Fruit fly (Drosophila melanogaster): ENCODE results near the gene NTPase.

Gene NTPase

DNA sequence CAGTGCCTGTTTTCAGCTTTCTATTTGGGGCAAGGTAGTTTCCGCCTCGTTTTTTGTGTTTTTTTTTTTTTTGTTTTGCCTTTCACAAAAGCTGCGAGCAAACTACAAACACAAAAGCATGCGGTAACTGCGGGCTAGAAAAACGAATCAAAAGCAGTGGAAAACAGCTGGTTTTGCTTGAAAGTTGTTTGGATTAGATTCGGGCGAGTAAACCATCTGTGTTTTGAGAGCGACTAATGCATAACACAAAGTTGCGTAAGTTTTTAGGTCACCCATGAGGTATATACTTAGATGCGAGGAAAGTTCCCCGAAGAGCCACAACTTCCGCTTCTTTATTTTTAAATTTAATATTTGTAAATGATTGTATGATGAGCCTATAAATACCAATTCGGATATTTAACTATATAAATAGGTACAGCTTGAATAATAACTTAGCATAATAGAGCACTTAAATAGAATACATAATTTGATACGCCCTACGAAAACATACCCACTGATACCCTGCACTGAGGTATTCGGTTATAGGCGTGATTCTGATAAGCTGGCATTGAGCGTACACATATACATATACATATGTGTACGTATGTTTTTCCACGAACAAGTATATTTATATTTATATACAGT, 13.2 kb downstream of the NTPase start:
- TF ChIP-seq tai (GFP tag; optimal IDR thresholded peaks at IDR 0.05) (no peak), br (GFP tag; optimal IDR thresholded peaks at IDR 0.05) (no peak), CG32264 (GFP tag; optimal IDR thresholded peaks at IDR 0.05) (no peak), Rel (GFP tag; optimal IDR thresholded peaks at IDR 0.05) (no peak), Rel (tag; optimal IDR thresholded peaks at IDR 0.05) (no peak), Sp1 (GFP tag; optimal IDR thresholded peaks at IDR 0.05) (no peak), jim (GFP tag; optimal IDR thresholded peaks at IDR 0.05) (no peak), Dfd (GFP tag; optimal IDR thresholded peaks at IDR 0.05) (no peak), rgr (GFP tag; optimal IDR thresholded peaks at IDR 0.05) (no peak), fru (GFP tag; optimal IDR thresholded peaks at IDR 0.05) (no peak), psq (GFP tag; optimal IDR thresholded peaks at IDR 0.05) (no peak), CrebA (GFP tag; optimal IDR thresholded peaks at IDR 0.05; ENCODE audit: borderline replicate concordance) (no peak), Hr78 (GFP tag; optimal IDR thresholded peaks at IDR 0.05) (no peak), usp (GFP tag; optimal IDR thresholded peaks at IDR 0.05) (no peak), OdsH (GFP tag; optimal IDR thresholded peaks at IDR 0.05) (no peak), HLH106 (tag; optimal IDR thresholded peaks at IDR 0.05) (no peak), dmrt93B (GFP tag; optimal IDR thresholded peaks at IDR 0.05) (no peak), GATAd (GFP tag; optimal IDR thresholded peaks at IDR 0.05) (no peak), Mio (GFP tag; optimal IDR thresholded peaks at IDR 0.05) (no peak), ey (GFP tag; optimal IDR thresholded peaks at IDR 0.05) (no peak)

DNA sequence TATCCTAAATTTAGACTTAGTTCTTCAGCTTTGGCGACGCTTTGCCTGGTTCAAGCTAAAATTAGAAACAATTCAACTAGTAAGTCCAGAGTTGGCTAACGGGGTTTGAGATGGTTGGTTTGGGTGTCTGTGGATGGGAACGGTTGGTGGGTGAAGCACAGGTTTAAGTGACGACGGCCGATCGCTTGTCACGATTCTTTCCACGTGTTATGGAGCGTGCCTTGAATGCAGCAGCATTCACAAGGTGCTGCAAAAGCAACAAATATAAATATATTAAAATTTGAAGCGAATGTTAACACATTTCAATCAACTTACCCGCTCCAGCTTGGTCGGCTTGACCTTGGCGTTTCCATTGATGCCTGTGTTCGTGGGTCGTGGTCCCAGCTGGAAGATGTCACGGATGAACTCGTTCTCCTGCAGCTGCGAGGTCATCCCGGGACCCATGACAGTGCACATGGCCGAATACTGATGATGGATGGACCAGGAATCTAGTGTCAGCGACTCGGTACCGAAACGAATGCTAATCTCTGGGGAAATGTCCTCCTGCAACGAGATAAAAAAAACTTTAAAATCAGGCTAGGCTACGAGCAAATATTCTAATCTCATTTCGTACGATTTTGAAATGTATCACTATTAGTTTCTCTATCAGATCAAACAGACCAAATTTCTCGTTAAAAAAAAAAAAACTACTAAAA, 16.5 kb downstream of the NTPase start, which contains the start of gene CG8813:
CG8813 (plus strand) TSS at position 645 of the 695 bp plus-strand sequence.
- TF ChIP-seq sage (GFP tag; optimal IDR thresholded peaks at IDR 0.05) (no peak), woc (GFP tag; optimal IDR thresholded peaks at IDR 0.05) (no peak), Hr78 (GFP tag; optimal IDR thresholded peaks at IDR 0.05) (no peak), Hr83 (GFP tag; optimal IDR thresholded peaks at IDR 0.05; ENCODE audit: poor library complexity, severe bottlenecking) (no peak)

DNA sequence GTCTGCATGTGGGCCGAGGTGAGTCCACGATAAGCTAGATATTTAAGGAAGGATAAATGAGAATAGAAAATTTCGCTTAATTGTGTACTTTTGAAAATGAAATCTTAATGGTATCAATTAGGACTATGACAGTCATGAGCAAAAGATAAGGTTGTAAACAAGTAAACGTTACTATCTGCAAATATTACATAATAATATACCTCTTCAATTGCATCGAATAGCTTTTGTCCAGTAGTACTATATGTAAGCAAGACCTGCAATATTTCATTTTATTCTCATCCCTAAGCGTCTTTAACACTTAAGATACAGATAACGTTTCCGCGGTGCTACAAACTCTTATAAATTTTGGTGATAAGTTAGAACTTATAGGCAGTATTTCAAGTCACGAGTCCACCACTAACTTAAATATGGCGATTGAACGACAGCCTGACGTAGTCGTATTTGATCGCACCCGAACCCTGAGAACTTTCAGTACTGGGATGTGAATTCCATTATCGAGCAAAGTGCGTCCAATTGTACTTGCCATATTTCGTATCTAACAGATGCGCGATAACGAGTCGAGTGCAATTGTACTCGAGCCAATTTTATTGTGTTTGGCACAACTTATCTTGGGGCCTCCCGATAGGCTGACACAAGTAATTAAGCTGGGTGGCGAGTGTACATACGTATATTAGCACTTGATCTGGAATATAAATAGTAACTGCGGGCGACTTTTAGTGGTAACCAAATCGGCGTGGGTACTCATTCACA, 19.9 kb downstream of the NTPase start:
- TF ChIP-seq Hnf4 (GFP tag; optimal IDR thresholded peaks at IDR 0.05) (peak; percentile 12), sage (GFP tag; optimal IDR thresholded peaks at IDR 0.05) (no peak), foxo (GFP tag; optimal IDR thresholded peaks at IDR 0.05) (no peak), N (GFP tag; optimal IDR thresholded peaks at IDR 0.05) (no peak), Rel (GFP tag; optimal IDR thresholded peaks at IDR 0.05) (no peak), Rel (tag; optimal IDR thresholded peaks at IDR 0.05) (peak; percentile 51), CrebA (GFP tag; optimal IDR thresholded peaks at IDR 0.05; ENCODE audit: borderline replicate concordance) (no peak), sv (GFP tag; optimal IDR thresholded peaks at IDR 0.05) (no peak), tai (GFP tag; optimal IDR thresholded peaks at IDR 0.05) (no peak), pan (optimal IDR thresholded peaks at IDR 0.05) (no peak), Vsx2 (GFP tag; optimal IDR thresholded peaks at IDR 0.05; ENCODE audit: partially characterized antibody) (no peak), Sp1 (GFP tag; optimal IDR thresholded peaks at IDR 0.05) (no peak), usp (GFP tag; optimal IDR thresholded peaks at IDR 0.05) (no peak)

DNA sequence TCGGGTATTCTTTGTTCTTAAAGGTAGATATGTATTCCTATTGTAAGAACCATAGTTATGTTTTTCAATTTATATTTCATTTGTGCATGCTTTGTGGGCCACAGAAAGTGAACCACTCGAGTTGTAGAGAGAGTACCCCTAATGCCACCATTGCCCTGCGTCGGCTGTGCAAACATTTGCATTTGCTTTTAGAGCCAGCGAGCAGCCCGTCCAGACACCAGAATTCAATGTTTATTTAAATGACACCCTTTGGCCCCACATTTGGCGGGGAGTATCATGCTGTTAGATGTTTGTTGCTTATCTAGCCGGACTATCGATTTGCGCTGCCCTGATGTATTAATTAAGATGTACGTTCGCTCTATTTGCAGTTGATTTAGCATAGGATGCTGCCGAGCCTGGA, 21.0 kb downstream of the NTPase start:
- TF ChIP-seq Hr83 (GFP tag; optimal IDR thresholded peaks at IDR 0.05; ENCODE audit: poor library complexity, severe bottlenecking) (peak; percentile 52), rgr (GFP tag; optimal IDR thresholded peaks at IDR 0.05) (peak; percentile 34), h (GFP tag; optimal IDR thresholded peaks at IDR 0.05) (peak; percentile 18), CG9705 (GFP tag; optimal IDR thresholded peaks at IDR 0.05) (no peak)

DNA sequence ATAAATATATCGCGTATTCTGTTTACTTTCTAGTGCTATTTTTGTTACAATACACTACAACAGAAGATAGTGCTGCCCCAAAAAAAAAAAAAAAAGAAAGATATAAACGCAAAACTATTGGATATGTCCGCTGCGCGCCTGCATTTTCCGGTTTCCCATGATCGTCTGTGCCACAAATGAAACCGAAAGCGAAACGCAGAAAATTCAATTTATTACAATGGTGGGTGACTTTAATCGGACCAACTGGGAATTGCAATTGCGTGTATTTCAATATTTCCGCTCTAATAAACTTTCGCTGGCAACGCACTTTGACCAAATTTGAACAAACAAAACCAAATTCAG, 23.1 kb downstream of the NTPase start:
- TF ChIP-seq Rel (GFP tag; optimal IDR thresholded peaks at IDR 0.05) (no peak), Rel (tag; optimal IDR thresholded peaks at IDR 0.05) (no peak), Abd-B (GFP tag; optimal IDR thresholded peaks at IDR 0.05) (no peak), Myc (optimal IDR thresholded peaks at IDR 0.05) (no peak), br (GFP tag; optimal IDR thresholded peaks at IDR 0.05) (no peak), foxo (GFP tag; optimal IDR thresholded peaks at IDR 0.05) (no peak), rgr (GFP tag; optimal IDR thresholded peaks at IDR 0.05) (no peak), psq (GFP tag; optimal IDR thresholded peaks at IDR 0.05) (no peak), CG32264 (GFP tag; optimal IDR thresholded peaks at IDR 0.05) (no peak)
